Worm (Caenorhabditis elegans): Measurements from ENCODE around the gene Y22D7AL.3.

The Y22D7AL.3 gene

DNA sequence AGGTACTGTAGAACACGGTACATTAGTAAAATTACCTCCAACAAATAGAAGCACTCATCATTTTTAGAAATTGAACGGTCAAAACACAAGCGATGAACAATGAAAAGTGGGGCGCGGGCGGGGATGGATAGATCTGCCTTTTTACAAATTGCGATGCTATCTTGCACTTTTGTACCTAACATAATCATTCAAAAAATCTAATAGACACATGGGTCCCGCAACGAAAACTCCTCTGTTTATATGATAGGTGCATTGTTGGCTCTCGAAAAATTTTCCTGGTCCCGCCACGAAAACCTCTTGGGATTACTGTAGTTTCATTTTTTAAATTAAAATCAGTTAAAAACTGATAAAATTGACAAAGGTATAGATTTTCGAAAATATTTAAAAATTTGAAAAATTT, 7.0 kb upstream of the Y22D7AL.3 start, which contains the start of gene Y22D7AL.11:
Gene Y22D7AL.11, minus strand, starts transcription at position 101 of the 400 bp plus-strand sequence.
- no peak for TF ChIP-seq ztf-11 (tag; optimal IDR thresholded peaks at IDR 0.05)
- TF ChIP-seq sptf-1 (tag; optimal IDR thresholded peaks at IDR 0.05): no peak
- TF ChIP-seq nhr-2 (tag; optimal IDR thresholded peaks at IDR 0.05): no peak
- TF ChIP-seq sem-2 (GFP tag; optimal IDR thresholded peaks at IDR 0.05): no peak
- no peak for TF ChIP-seq nhr-28 (tag; optimal IDR thresholded peaks at IDR 0.05)
- no peak for TF ChIP-seq hlh-1 (tag; optimal IDR thresholded peaks at IDR 0.05)
- no peak for TF ChIP-seq pha-4 (tag; optimal IDR thresholded peaks at IDR 0.05)
- no peak for TF ChIP-seq drap-1 (GFP tag; optimal IDR thresholded peaks at IDR 0.05)
- TF ChIP-seq ceh-83 (GFP tag; optimal IDR thresholded peaks at IDR 0.05): no peak
- no peak for TF ChIP-seq mls-2 (tag; optimal IDR thresholded peaks at IDR 0.05)
- TF ChIP-seq mab-5 (tag; optimal IDR thresholded peaks at IDR 0.05): no peak
- no peak for TF ChIP-seq nhr-12 (tag; optimal IDR thresholded peaks at IDR 0.05)
- no peak for TF ChIP-seq unc-62 (GFP tag; optimal IDR thresholded peaks at IDR 0.05)
- TF ChIP-seq elt-1 (tag; optimal IDR thresholded peaks at IDR 0.05; ENCODE audit: borderline replicate concordance, insufficient read depth): no peak
- TF ChIP-seq cnd-1 (tag; optimal IDR thresholded peaks at IDR 0.05): no peak
- no peak for TF ChIP-seq ceh-43 (GFP tag; optimal IDR thresholded peaks at IDR 0.05)
- no peak for TF ChIP-seq ham-2 (GFP tag; optimal IDR thresholded peaks at IDR 0.05)
- no peak for TF ChIP-seq lin-32 (GFP tag; optimal IDR thresholded peaks at IDR 0.05)
- TF ChIP-seq bed-3 (GFP tag; optimal IDR thresholded peaks at IDR 0.05): no peak

DNA sequence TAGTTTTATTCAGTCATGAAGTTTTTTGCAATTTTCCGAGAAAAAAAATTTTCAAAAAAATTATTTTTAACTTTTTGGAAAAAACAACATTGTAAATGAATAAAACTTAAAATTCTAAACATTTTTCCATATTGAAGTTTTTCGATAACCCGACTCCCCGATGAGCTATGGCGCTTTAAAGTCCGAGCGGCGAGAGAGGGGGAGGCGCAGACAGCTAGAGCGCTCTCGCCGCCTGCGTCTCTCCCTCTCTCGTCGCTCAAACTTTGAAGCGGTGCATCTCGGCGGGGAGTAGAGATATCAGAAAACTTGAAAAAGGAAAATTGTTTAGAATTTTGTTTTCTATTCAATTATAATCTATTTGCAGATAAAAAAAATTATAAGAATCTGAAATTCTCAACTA, 2.9 kb upstream of the Y22D7AL.3 start:
- TF ChIP-seq nhr-28 (tag; optimal IDR thresholded peaks at IDR 0.05) (no peak), ham-2 (GFP tag; optimal IDR thresholded peaks at IDR 0.05) (no peak), blmp-1 (tag; optimal IDR thresholded peaks at IDR 0.05) (no peak), mab-5 (tag; optimal IDR thresholded peaks at IDR 0.05) (no peak), drap-1 (GFP tag; optimal IDR thresholded peaks at IDR 0.05) (no peak), unc-120 (tag; optimal IDR thresholded peaks at IDR 0.05; ENCODE audit: poor library complexity, severe bottlenecking) (no peak), sptf-1 (tag; optimal IDR thresholded peaks at IDR 0.05) (no peak), ceh-39 (tag; optimal IDR thresholded peaks at IDR 0.05) (no peak), pha-4 (tag; optimal IDR thresholded peaks at IDR 0.05) (no peak), snpc-4 (tag; optimal IDR thresholded peaks at IDR 0.05) (no peak), unc-62 (GFP tag; optimal IDR thresholded peaks at IDR 0.05) (no peak), nhr-237 (tag; optimal IDR thresholded peaks at IDR 0.05) (no peak), tbx-8 (GFP tag; optimal IDR thresholded peaks at IDR 0.05) (no peak), nhr-76 (tag; optimal IDR thresholded peaks at IDR 0.05) (no peak), ztf-11 (tag; optimal IDR thresholded peaks at IDR 0.05) (no peak), unc-39 (tag; optimal IDR thresholded peaks at IDR 0.05) (no peak), lin-32 (GFP tag; optimal IDR thresholded peaks at IDR 0.05) (no peak), hlh-1 (tag; optimal IDR thresholded peaks at IDR 0.05) (no peak), M03D4.4 (tag; optimal IDR thresholded peaks at IDR 0.05) (no peak)

DNA sequence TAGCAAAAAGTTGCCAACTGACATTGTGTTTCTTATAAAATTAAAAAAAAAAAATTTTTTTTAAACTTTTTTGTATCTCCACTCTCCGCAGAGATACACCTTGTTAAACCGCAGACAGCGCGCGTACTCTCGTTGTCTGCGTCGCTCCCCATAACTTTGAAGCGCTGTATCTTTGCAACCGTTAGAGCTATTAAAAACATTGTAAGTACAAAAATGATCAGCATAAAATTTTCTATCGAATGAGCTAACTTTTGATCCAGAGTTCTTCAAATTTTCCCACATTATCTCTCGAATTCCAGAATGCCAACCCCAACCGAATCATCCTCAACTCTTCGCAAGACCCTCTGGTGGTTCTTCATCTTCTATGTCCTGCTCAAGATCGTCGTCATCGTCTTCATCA, 10.9 kb downstream of the Y22D7AL.3 start, which contains the start of gene Y22D7AL.1:
Gene Y22D7AL.1, plus strand, starts transcription at position 301 of the 400 bp plus-strand sequence.
- TF ChIP-seq blmp-1 (tag; optimal IDR thresholded peaks at IDR 0.05) (no peak), mep-1 (tag; optimal IDR thresholded peaks at IDR 0.05) (no peak), M03D4.4 (tag; optimal IDR thresholded peaks at IDR 0.05) (no peak), flh-1 (GFP tag; optimal IDR thresholded peaks at IDR 0.05) (no peak)

DNA sequence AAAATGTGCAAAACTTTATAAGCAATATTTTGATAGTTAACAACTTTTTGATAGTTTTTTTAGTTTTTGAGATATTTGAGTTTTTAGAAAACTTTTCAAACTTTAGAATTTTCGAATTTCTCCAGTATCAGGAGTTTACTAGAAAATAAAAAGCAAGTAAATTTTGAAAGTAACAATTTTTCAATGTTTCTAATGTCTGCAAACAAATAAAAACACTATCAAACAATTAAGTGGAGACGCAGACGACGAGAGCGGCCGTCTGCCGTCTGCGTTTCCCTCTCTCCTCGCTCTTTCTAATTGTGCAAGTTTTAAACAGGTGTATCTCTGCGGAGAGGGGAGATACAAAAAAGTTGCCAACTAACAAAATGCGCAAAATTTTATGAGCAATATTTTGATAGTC, 11.7 kb downstream of the Y22D7AL.3 start:
- no peak for TF ChIP-seq mab-5 (tag; optimal IDR thresholded peaks at IDR 0.05)
- no peak for TF ChIP-seq nhr-12 (tag; optimal IDR thresholded peaks at IDR 0.05)
- TF ChIP-seq M03D4.4 (tag; optimal IDR thresholded peaks at IDR 0.05): no peak
- no peak for TF ChIP-seq snpc-4 (tag; optimal IDR thresholded peaks at IDR 0.05)
- no peak for TF ChIP-seq tbx-8 (GFP tag; optimal IDR thresholded peaks at IDR 0.05)
- no peak for TF ChIP-seq bed-3 (GFP tag; optimal IDR thresholded peaks at IDR 0.05)
- no peak for TF ChIP-seq ces-1 (GFP tag; optimal IDR thresholded peaks at IDR 0.05)
- TF ChIP-seq elt-3 (tag; optimal IDR thresholded peaks at IDR 0.05): no peak
- TF ChIP-seq nhr-76 (tag; optimal IDR thresholded peaks at IDR 0.05): no peak
- no peak for TF ChIP-seq lin-13 (tag; optimal IDR thresholded peaks at IDR 0.05)
- no peak for TF ChIP-seq mep-1 (tag; optimal IDR thresholded peaks at IDR 0.05)

DNA sequence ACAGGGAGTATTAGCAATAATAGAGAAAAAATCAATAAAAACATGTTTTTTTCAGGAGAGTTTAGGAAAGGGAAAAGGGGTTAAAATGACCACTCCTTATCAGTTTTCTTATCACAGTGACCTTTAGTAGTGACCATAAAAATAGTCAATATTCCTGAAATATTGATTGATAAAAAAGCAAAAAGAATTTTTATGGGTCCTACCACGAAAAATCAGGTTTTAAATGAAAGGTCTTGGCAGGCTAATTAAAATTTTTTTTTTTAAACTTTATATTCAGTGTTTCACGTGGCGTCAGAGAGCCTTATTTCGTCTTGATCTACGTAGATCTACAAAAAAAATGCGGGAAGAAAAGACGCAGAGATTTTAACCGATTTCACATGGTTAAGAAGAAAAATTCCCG, 16.1 kb downstream of the Y22D7AL.3 start, which contains the start of gene cht-4:
Gene cht-4, minus strand, starts transcription at position 101 of the 400 bp plus-strand sequence.
- TF ChIP-seq unc-120 (tag; optimal IDR thresholded peaks at IDR 0.05; ENCODE audit: poor library complexity, severe bottlenecking) (no peak), unc-62 (GFP tag; optimal IDR thresholded peaks at IDR 0.05) (no peak), zip-8 (tag; optimal IDR thresholded peaks at IDR 0.05) (no peak), snpc-4 (tag; optimal IDR thresholded peaks at IDR 0.05) (no peak), blmp-1 (tag; optimal IDR thresholded peaks at IDR 0.05) (no peak), lsy-2 (tag; optimal IDR thresholded peaks at IDR 0.05) (no peak), mab-5 (tag; optimal IDR thresholded peaks at IDR 0.05) (no peak), ztf-11 (tag; optimal IDR thresholded peaks at IDR 0.05) (no peak), nhr-2 (tag; optimal IDR thresholded peaks at IDR 0.05) (no peak), ceh-43 (GFP tag; optimal IDR thresholded peaks at IDR 0.05) (no peak), nhr-76 (tag; optimal IDR thresholded peaks at IDR 0.05) (no peak), cnd-1 (tag; optimal IDR thresholded peaks at IDR 0.05) (no peak), hlh-1 (tag; optimal IDR thresholded peaks at IDR 0.05) (no peak), ces-1 (GFP tag; optimal IDR thresholded peaks at IDR 0.05) (no peak), sptf-1 (tag; optimal IDR thresholded peaks at IDR 0.05) (no peak)
